Fruit fly (Drosophila melanogaster): ENCODE data around the gene Ucp4C.

Gene Ucp4C

DNA sequence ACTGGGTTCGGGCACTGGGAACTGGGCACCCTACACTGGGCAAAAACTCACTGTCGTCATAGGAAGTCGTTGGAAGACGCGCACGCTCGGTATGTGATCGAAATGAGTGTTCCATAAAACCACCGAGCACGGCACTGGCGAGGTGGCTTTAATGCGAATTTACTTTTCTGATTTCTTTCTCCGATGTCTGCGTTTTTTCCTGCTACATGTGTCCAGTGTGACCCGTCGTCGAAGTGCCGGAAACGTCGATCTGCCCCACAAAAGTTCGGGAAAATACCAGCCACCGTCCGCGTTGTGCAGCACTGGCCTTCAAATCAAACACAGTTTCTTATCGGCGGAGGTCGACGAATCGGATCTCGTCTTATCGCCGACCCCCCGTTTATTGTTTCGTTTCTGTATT, 30.9 kb downstream of the Ucp4C start, which contains the start of gene Kdm5 (continued):
- TF ChIP-seq Opbp (GFP tag; IDR thresholded peaks at IDR 0.05; ENCODE audit: partially characterized antibody) (no peak; the same call in 2 of the 3 replicates), CG3726 (GFP tag; IDR thresholded peaks at IDR 0.05) (no peak), CG16815 (GFP tag; optimal IDR thresholded peaks at IDR 0.05) (no peak), cg (GFP tag; optimal IDR thresholded peaks at IDR 0.05) (peak; percentile 67), p53 (GFP tag; optimal IDR thresholded peaks at IDR 0.05) (peak; percentile 22), NC2β (GFP tag; optimal IDR thresholded peaks at IDR 0.05) (peak; percentile 54), ash1 (GFP tag; optimal IDR thresholded peaks at IDR 0.05) (no peak), Dp (GFP tag; optimal IDR thresholded peaks at IDR 0.05) (peak; percentile 60), ase (GFP tag; IDR thresholded peaks at IDR 0.05) (no peak), gro (GFP tag; optimal IDR thresholded peaks at IDR 0.05) (peak; percentile 22), CG9437 (GFP tag; optimal IDR thresholded peaks at IDR 0.05) (no peak), Hsf (GFP tag; optimal IDR thresholded peaks at IDR 0.05) (no peak), CG11695 (GFP tag; IDR thresholded peaks at IDR 0.05) (no peak), CG11398 (GFP tag; optimal IDR thresholded peaks at IDR 0.05) (peak; percentile 6), bbx (GFP tag; IDR thresholded peaks at IDR 0.05; ENCODE audit: partially characterized antibody) (no peak; the same call in 1 of the 2 replicates), CG12155 (GFP tag; optimal IDR thresholded peaks at IDR 0.05) (peak; percentile 39), fu2 (GFP tag; optimal IDR thresholded peaks at IDR 0.05) (peak; percentile 35), ttk (GFP tag; IDR thresholded peaks at IDR 0.05) (no peak), fru (optimal IDR thresholded peaks at IDR 0.05) (no peak), Lhr (GFP tag; optimal IDR thresholded peaks at IDR 0.05) (peak; percentile 60), Myb (GFP tag; optimal IDR thresholded peaks at IDR 0.05) (peak; percentile 88), CG9797 (GFP tag; optimal IDR thresholded peaks at IDR 0.05) (peak; percentile 89), CG9609 (GFP tag; optimal IDR thresholded peaks at IDR 0.05) (peak; percentile 54), CG2199 (GFP tag; IDR thresholded peaks at IDR 0.05) (0 out of 3 replicates have a peak, but pooled peaks have one; percentile 49), H2.0 (GFP tag; IDR thresholded peaks at IDR 0.05) (no peak), CG12219 (GFP tag; optimal IDR thresholded peaks at IDR 0.05) (no peak), BtbVII (GFP tag; optimal IDR thresholded peaks at IDR 0.05) (no peak), ara (GFP tag; IDR thresholded peaks at IDR 0.05) (peak; percentile 47; the same call in 1 of the 2 replicates), her (GFP tag; optimal IDR thresholded peaks at IDR 0.05) (no peak), lilli (GFP tag; optimal IDR thresholded peaks at IDR 0.05) (peak; percentile 13), tap (tag; optimal IDR thresholded peaks at IDR 0.05) (no peak), fd3F (GFP tag; optimal IDR thresholded peaks at IDR 0.05) (no peak), gcm (GFP tag; optimal IDR thresholded peaks at IDR 0.05) (no peak), lov (optimal IDR thresholded peaks at IDR 0.05) (no peak), lov (GFP tag; IDR thresholded peaks at IDR 0.05) (no peak), Sox100B (GFP tag; optimal IDR thresholded peaks at IDR 0.05) (no peak), Dad (GFP tag; optimal IDR thresholded peaks at IDR 0.05) (no peak), tgo (GFP tag; IDR thresholded peaks at IDR 0.05) (no peak)

DNA sequence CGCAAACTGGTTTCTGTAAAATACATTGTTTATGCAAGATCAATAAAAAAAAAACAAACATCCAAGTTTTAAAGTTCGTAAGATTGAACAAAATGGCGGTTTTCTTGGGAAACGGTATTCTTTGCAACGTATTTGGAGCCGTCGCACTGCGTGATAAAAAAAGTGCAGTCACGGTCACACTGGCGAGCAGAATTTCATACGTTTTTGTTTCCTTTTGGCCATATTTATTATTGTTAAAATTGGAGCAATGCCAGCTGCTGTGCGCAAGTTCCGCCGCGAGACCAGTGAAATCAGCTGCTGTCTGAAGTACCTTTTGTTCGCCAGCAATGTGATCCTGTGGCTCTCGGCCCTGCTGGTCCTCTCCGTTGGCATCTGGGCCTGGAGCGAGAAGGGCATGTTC, 31.7 kb downstream of the Ucp4C start, which contains the start of gene Tsp26A:
Gene Tsp26A (plus strand): TSS at position 164 of the 400 bp plus-strand sequence.
- TF ChIP-seq Usf (GFP tag; optimal IDR thresholded peaks at IDR 0.05) (no peak), slou (GFP tag; optimal IDR thresholded peaks at IDR 0.05) (no peak), Stat92E (GFP tag; optimal IDR thresholded peaks at IDR 0.05) (no peak), bbx (GFP tag; IDR thresholded peaks at IDR 0.05; ENCODE audit: partially characterized antibody) (peak; percentile 48; the same call in 1 of the 2 replicates), twi (tag; optimal IDR thresholded peaks at IDR 0.05) (no peak), CG4617 (GFP tag; optimal IDR thresholded peaks at IDR 0.05; ENCODE audit: borderline replicate concordance) (peak; percentile 61), CG11696 (GFP tag; IDR thresholded peaks at IDR 0.05) (no peak), peb (GFP tag; IDR thresholded peaks at IDR 0.05) (no peak), ase (GFP tag; IDR thresholded peaks at IDR 0.05) (no peak), Xbp1 (GFP tag; optimal IDR thresholded peaks at IDR 0.05) (no peak), Myb (GFP tag; optimal IDR thresholded peaks at IDR 0.05) (peak; percentile 39), CG16863 (GFP tag; optimal IDR thresholded peaks at IDR 0.05) (no peak), CG10565 (GFP tag; optimal IDR thresholded peaks at IDR 0.05) (no peak), tna (GFP tag; IDR thresholded peaks at IDR 0.05; ENCODE audit: partially characterized antibody) (no peak), CG14965 (GFP tag; optimal IDR thresholded peaks at IDR 0.05; ENCODE audit: borderline replicate concordance) (no peak), Ets97D (GFP tag; optimal IDR thresholded peaks at IDR 0.05) (peak; percentile 29), CG1603 (tag; optimal IDR thresholded peaks at IDR 0.05) (no peak), CG9797 (GFP tag; optimal IDR thresholded peaks at IDR 0.05) (peak; percentile 40), pzg (GFP tag; optimal IDR thresholded peaks at IDR 0.05) (peak; percentile 42)
